Fruit fly (Drosophila melanogaster) Kc167 (cell line): ENCODE measurements around the gene CG12640.

Source experiments
- Myc ChIP-seq: fragments of >200 bp; optimal IDR thresholded peaks from 2 replicates; lab custom pipeline; 2017; ENCODE audit warnings: missing external identifiers
- h ChIP-seq: fragments of >200 bp; optimal IDR thresholded peaks from 3 replicates; lab custom pipeline; 2018; ENCODE audit warnings: missing external identifiers
- insv ChIP-seq: fragments of >200 bp; optimal IDR thresholded peaks from 3 replicates; lab custom pipeline; 2018; ENCODE audit warnings: missing external identifiers
- psq ChIP-seq: fragments of >200 bp; optimal IDR thresholded peaks from 2 replicates; lab custom pipeline; 2017; ENCODE audit warnings: missing external identifiers
- ttk ChIP-seq: sonication (Bioruptor generic); optimal IDR thresholded peaks from 2 replicates; lab custom pipeline; 2017; ENCODE audit warnings: missing external identifiers

DNA sequence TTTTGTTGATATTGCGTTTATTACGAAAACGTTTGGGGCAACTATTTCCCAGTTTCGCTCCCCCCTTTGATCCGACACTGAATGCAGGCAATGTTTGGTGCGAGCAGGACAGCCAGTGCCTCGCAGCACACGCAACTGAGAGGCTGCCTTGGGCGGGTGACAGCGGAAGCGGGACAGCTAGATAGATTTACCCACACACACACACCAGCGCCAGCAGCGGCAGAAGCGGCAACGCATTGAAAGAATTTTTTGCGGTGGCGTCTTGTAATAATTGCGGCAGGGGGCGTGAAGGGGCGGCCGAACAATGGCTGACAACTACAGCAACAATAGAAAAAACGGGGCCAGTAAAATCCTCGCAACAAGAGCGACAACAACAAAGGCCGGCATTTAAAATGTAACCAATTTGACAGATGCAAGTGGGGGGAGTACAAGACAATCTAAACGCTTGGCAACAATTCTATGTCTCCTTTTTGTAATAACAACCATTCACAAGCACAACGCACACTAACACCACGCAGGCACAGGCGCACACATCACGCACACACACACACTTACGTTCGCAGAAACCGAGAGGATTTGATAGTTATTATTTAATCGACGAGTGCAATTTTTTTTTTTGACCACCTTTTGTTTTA, 40.1 kb upstream of the CG12640 start:
- no peak for TF ChIP-seq insv (lab: Kevin White, UChicago)
- no peak for TF ChIP-seq h
- TF ChIP-seq psq (lab: Kevin White, UChicago) = no peak
- no peak for TF ChIP-seq ttk
- no peak for TF ChIP-seq Myc (lab: Kevin White, UChicago)
